Worm (Caenorhabditis elegans): ENCODE results near the gene mrpl-41.
A peak's percentile ranks its signal among the peaks of the same experiment; 100 is the strongest.

The mrpl-41 gene

DNA sequence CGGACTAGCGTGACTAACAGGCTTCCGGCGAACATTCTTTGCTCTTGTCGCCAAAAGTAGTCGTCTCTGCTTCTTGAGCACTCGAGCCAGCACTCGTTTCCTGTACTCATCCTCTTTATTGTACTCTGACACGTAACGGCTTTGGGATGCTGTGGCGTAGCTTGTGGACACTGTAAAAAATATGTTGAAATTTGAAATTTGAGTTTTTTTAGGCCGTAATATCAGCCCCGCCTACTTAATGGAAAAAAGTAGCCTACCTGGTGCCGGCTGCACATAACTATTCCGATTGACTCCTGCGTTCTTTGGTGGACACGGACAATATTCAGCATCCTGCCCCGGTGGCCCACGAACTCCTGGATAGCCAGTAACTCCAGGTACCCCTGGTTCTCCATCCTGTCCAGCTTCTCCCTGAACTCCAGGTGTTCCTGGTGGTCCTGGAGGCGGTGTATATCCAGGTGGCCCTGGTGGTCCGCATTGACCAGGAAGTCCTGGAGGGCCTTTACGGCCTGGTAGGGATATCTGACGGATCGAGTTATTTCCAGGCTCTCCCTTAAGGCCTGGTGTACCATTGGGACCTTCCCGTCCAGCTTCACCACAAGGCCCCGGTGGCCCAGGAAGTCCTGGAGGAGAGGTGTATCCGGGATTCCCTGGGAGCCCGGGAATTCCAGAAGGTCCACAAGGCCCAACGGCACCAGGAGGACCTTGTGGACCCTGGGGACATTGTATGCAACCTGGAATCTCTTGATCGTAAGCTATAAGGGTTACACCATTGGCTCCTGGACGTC, 15.4 kb downstream of the mrpl-41 start:
- TF ChIP-seq nhr-12 (tag; optimal IDR thresholded peaks at IDR 0.05) (no peak), blmp-1 (tag; optimal IDR thresholded peaks at IDR 0.05) (no peak), M03D4.4 (tag; optimal IDR thresholded peaks at IDR 0.05) (no peak), snpc-4 (tag; optimal IDR thresholded peaks at IDR 0.05) (no peak), lin-32 (GFP tag; optimal IDR thresholded peaks at IDR 0.05) (no peak), nhr-76 (tag; optimal IDR thresholded peaks at IDR 0.05) (no peak), pha-4 (tag; optimal IDR thresholded peaks at IDR 0.05) (no peak), nhr-28 (tag; optimal IDR thresholded peaks at IDR 0.05) (no peak), ham-2 (GFP tag; optimal IDR thresholded peaks at IDR 0.05) (no peak), tbx-8 (GFP tag; optimal IDR thresholded peaks at IDR 0.05) (no peak), nhr-2 (tag; optimal IDR thresholded peaks at IDR 0.05) (no peak)

DNA sequence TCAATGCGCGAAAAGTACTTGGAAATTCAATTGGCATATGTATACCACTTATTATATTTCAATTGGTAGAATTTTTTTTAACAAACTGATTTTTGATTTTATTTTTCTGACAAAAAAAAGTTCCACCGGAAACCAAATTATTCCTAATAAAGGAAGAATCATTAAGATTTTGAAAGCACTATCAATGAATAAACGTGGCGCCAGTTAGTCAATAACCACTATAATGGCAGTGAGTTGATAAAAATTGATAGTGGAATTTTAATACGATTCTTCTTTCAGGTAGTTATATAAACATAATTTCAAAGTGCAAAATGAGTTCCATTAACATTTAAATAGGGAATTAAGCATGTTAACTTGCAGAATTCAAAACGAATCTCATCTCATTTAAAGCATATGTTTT, 16.9 kb downstream of the mrpl-41 start, which contains the start of gene col-69:
Gene col-69 (minus strand): TSS at position 101 of the 400 bp plus-strand sequence.
- TF ChIP-seq ceh-43 (GFP tag; optimal IDR thresholded peaks at IDR 0.05) (no peak), sptf-1 (tag; optimal IDR thresholded peaks at IDR 0.05) (no peak), ceh-39 (tag; optimal IDR thresholded peaks at IDR 0.05) (no peak), lsy-2 (tag; optimal IDR thresholded peaks at IDR 0.05) (no peak), flh-1 (GFP tag; optimal IDR thresholded peaks at IDR 0.05) (no peak), nhr-237 (tag; optimal IDR thresholded peaks at IDR 0.05) (no peak)

DNA sequence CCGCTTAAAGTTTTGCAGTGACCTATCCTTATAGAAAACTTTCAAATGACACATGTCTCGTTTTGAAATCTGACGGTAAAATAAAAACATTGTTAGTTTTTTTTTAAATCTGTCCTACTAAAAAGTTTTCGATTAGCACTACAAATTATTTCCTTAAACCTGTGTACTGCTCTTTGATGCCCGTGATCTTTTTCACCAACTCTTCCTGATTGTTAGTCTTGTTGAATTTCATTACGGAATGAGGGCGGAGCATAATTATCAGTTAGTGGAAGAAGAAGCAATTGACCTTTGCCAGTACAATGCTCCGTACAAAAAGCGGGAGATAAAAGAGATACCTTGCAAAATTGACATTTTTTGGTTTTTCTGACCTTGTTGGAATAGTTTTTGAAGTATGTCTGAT, 18.4 kb downstream of the mrpl-41 start, which contains the start of gene K01A2.4:
Gene K01A2.4 (plus strand): TSS at position 301 of the 400 bp plus-strand sequence.
- no peak for TF ChIP-seq cnd-1 (tag; optimal IDR thresholded peaks at IDR 0.05)
- no peak for TF ChIP-seq sptf-1 (tag; optimal IDR thresholded peaks at IDR 0.05)
- no peak for TF ChIP-seq hlh-1 (tag; optimal IDR thresholded peaks at IDR 0.05)
- no peak for TF ChIP-seq nhr-28 (tag; optimal IDR thresholded peaks at IDR 0.05)
- TF ChIP-seq ces-1 (GFP tag; optimal IDR thresholded peaks at IDR 0.05) = no peak
- TF ChIP-seq ceh-39 (tag; optimal IDR thresholded peaks at IDR 0.05) = no peak
- no peak for TF ChIP-seq unc-39 (tag; optimal IDR thresholded peaks at IDR 0.05)
- TF ChIP-seq mls-2 (tag; optimal IDR thresholded peaks at IDR 0.05) = no peak
- TF ChIP-seq blmp-1 (tag; optimal IDR thresholded peaks at IDR 0.05) = no peak
- TF ChIP-seq tbx-8 (GFP tag; optimal IDR thresholded peaks at IDR 0.05) = no peak

DNA sequence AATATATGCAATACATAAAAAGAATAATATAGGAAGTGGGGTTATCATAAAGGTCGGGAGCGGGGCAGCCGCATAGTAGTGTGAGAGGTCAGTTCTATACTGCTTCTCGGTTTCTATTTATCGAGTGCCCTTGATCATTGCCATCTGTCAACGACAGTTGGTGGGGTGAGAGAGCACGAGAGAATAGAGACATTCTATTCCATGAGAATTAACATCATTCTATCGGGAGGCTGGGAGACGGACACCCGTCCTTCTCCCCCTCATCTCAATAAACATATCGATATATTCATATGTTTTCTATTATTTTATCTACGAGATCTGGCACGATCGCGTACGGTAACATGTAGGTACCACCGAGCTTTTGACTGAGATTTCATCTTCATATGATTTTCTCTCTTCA, 23.4 kb downstream of the mrpl-41 start, which contains the start of gene mps-2:
Gene mps-2 (minus strand): TSS at position 101 of the 400 bp plus-strand sequence.
- peak; percentile 63 for TF ChIP-seq cnd-1 (tag; optimal IDR thresholded peaks at IDR 0.05)

DNA sequence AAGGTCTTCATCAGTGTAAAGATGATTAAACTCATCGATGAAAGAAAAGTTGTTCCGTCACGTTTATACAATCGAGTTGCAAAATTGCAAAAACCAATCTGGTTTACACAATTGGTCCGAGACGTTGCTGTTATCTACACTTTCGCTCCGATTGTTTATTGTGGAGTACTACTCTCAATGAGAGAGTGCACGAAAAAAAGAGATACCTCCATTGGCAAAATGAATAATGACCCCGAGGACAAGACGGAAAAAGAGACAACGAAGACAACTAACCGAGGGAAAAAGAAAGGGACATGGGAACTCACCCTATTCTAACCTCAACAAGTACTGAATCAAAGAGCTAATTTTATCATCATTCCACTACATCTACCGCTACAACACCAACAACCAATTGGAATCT, 24.8 kb downstream of the mrpl-41 start:
- TF ChIP-seq unc-62 (GFP tag; optimal IDR thresholded peaks at IDR 0.05) (peak; percentile 43), unc-120 (tag; optimal IDR thresholded peaks at IDR 0.05; ENCODE audit: poor library complexity, severe bottlenecking) (peak; percentile 6), mab-5 (tag; optimal IDR thresholded peaks at IDR 0.05) (no peak), hlh-1 (tag; optimal IDR thresholded peaks at IDR 0.05) (peak; percentile 69), ces-1 (GFP tag; optimal IDR thresholded peaks at IDR 0.05) (peak; percentile 30)

DNA sequence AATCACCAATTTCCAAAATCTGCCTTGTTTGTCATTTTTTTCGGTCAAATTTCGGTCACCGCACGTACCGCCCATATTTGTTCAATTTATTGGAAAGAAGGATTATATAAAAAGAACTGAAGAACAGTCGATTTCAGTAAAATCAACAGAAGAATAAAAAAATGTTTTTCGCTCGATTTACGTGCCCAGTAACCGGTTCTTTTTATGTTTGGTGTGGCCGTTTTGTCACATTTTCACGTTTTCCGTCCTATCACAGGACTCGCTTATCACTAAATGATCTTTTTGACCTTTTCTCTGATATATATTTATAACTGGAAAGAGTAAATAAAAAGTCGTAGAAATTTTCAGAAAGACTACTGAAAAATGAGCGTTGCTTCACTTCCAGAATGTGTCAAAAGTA, 30.7 kb downstream of the mrpl-41 start, which contains the start of gene far-7:
Gene far-7 (plus strand): TSS at position 331 of the 400 bp plus-strand sequence.
- TF ChIP-seq zip-8 (tag; optimal IDR thresholded peaks at IDR 0.05) (no peak), ces-1 (GFP tag; optimal IDR thresholded peaks at IDR 0.05) (no peak), lsy-2 (tag; optimal IDR thresholded peaks at IDR 0.05) (no peak), lin-13 (tag; optimal IDR thresholded peaks at IDR 0.05) (no peak), sptf-1 (tag; optimal IDR thresholded peaks at IDR 0.05) (no peak)

DNA sequence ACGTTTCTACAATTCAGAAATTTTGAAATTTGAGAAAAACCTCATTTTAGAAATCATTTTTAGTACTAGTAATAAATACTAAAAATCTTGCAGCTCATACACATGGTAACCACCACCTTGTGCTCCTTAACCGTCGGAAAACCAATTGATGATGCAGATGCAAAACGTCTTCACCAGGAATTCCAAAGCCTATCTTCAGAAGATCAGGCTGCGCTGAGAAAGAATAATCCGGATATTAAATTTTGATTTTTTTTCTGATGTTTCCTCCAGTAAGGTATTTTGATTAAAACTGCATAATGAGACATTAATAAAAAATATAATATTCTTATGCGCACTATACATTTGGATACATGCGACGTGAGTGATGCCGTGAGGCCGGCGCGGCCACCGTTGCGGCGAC, 32.0 kb downstream of the mrpl-41 start:
- TF ChIP-seq ceh-43 (GFP tag; optimal IDR thresholded peaks at IDR 0.05) (no peak), elt-3 (tag; optimal IDR thresholded peaks at IDR 0.05) (no peak), sptf-1 (tag; optimal IDR thresholded peaks at IDR 0.05) (no peak), lin-13 (tag; optimal IDR thresholded peaks at IDR 0.05) (no peak), blmp-1 (tag; optimal IDR thresholded peaks at IDR 0.05) (no peak), zip-8 (tag; optimal IDR thresholded peaks at IDR 0.05) (no peak), lsy-2 (tag; optimal IDR thresholded peaks at IDR 0.05) (no peak), ces-1 (GFP tag; optimal IDR thresholded peaks at IDR 0.05) (no peak), flh-1 (GFP tag; optimal IDR thresholded peaks at IDR 0.05) (no peak), sem-2 (GFP tag; optimal IDR thresholded peaks at IDR 0.05) (no peak), mls-2 (tag; optimal IDR thresholded peaks at IDR 0.05) (no peak), nhr-76 (tag; optimal IDR thresholded peaks at IDR 0.05) (no peak), elt-1 (tag; optimal IDR thresholded peaks at IDR 0.05; ENCODE audit: borderline replicate concordance, insufficient read depth) (no peak), unc-120 (tag; optimal IDR thresholded peaks at IDR 0.05; ENCODE audit: poor library complexity, severe bottlenecking) (no peak), ham-2 (GFP tag; optimal IDR thresholded peaks at IDR 0.05) (no peak)

All from whole organism, mixed stage, embryonic.